ENCODE assay signal across 1 fruit fly cellular context in the genomic region with DNA sequence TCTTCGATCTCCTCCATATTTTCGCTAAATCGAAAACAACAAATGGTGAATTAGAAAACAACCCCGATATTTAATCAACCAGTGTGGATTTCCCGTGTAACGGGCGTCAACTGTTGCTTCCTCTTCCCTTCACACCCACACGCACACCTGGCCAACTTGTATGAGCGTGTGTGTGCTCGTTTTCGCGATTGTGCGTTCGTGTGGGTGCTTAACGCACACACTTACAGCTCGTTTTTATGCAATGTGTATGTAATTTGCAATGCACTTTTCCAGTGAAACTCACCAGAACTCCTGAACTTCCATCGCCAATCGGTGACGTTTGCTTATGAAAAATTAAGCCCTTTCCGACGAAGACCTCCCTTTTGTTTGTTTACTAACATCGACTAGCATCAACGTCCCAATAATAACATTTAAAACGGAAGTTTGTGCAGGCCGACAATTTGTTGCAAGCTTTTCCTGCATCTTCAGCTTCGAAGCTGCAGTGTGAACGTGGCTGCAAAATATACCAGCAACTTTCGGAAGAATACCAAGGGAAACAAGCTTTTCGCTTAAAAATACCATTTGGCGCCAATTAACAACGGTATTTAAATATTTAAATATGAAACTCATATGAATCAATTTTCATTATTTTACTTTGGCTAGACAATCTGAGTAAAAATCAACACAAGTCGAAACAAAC.
TF ChIP-seq lines count a peak whose summit lies in the region.

Gene cyc (minus strand): TSS at position 467 of the 679 bp plus-strand sequence.

TF ChIP-seq in whole organism, embryonic, 481 proteins besides CTCF, POLR2A, EP300 and RAD21 (continued from another document):
- TF ChIP-seq MBD-R2 (GFP tag; IDR thresholded peaks at IDR 0.05; lab: Robert Waterston, UW) (peak; percentile 29; the same call in 1 of the 2 replicates), E2f2 (GFP tag; IDR thresholded peaks at IDR 0.05; lab: Robert Waterston, UW) (peak; percentile 95), sens (GFP tag; lab: Kevin White, UChicago) (peak; percentile 42), CG12659 (GFP tag; optimal IDR thresholded peaks at IDR 0.05; lab: Kevin White, UChicago) (peak; percentile 36), Ets97D (GFP tag; optimal IDR thresholded peaks at IDR 0.05; lab: Kevin White, UChicago) (peak; percentile 75), ci (GFP tag; IDR thresholded peaks at IDR 0.05; lab: Robert Waterston, UW) (0 out of 3 replicates have a peak, but pooled peaks have one; percentile 19), D (optimal IDR thresholded peaks at IDR 0.05; lab: Kevin White, UChicago) (no peak), D (GFP tag; optimal IDR thresholded peaks at IDR 0.05; lab: Kevin White, UChicago) (no peak), croc (GFP tag; conservative IDR thresholded peaks at IDR 0.05; lab: Robert Waterston, UW) (no peak), zfh1 (GFP tag; IDR thresholded peaks at IDR 0.05; lab: Robert Waterston, UW) (0 out of 3 replicates have a peak, but pooled peaks have one; percentile 11)
TF ChIP-seq in whole organism, embryonic: peak in this region for 40.
